Worm (Caenorhabditis elegans): ENCODE data around the gene rip-1.
A peak's percentile ranks its signal among the peaks of the same experiment; 100 is the strongest.

The rip-1 gene

ce11 chrIII:10278826-10279225, 20.3 kb upstream of the rip-1 start, which contains the start of gene pad-2:
pad-2 (plus strand) TSS chrIII:10279126.
- TF ChIP-seq ceh-19 (GFP tag; optimal IDR thresholded peaks at IDR 0.05) (no peak), tbx-7 (tag; optimal IDR thresholded peaks at IDR 0.05) (no peak)

ce11 chrIII:10271807-10272206, 13.3 kb upstream of the rip-1 start:
- TF ChIP-seq pros-1 (tag; optimal IDR thresholded peaks at IDR 0.05) (no peak), pax-1 (tag; optimal IDR thresholded peaks at IDR 0.05) (no peak), hlh-13 (GFP tag; optimal IDR thresholded peaks at IDR 0.05) (no peak), dve-1 (tag; optimal IDR thresholded peaks at IDR 0.05) (no peak), pha-4 (tag; optimal IDR thresholded peaks at IDR 0.05) (no peak), ceh-18 (tag; optimal IDR thresholded peaks at IDR 0.05) (no peak), ceh-2 (tag; optimal IDR thresholded peaks at IDR 0.05) (no peak), ceh-30 (tag; optimal IDR thresholded peaks at IDR 0.05) (no peak), nhr-11 (tag; optimal IDR thresholded peaks at IDR 0.05) (no peak), C08G9.2 (tag; optimal IDR thresholded peaks at IDR 0.05) (no peak), nhr-232 (tag; optimal IDR thresholded peaks at IDR 0.05) (no peak), ceh-9 (tag; optimal IDR thresholded peaks at IDR 0.05) (no peak), pat-9 (tag; optimal IDR thresholded peaks at IDR 0.05) (no peak), ztf-16 (tag; optimal IDR thresholded peaks at IDR 0.05) (no peak), C38D4.7 (GFP tag; optimal IDR thresholded peaks at IDR 0.05) (no peak), hlh-8 (tag; optimal IDR thresholded peaks at IDR 0.05) (no peak), ttx-3 (tag; optimal IDR thresholded peaks at IDR 0.05) (no peak), unc-42 (tag; optimal IDR thresholded peaks at IDR 0.05) (no peak), sdc-2 (tag; optimal IDR thresholded peaks at IDR 0.05) (no peak)

ce11 chrIII:10270778-10271307, 12.3 kb upstream of the rip-1 start, which contains the start of gene cnk-1:
cnk-1 (plus strand) TSS chrIII:10271257.
- TF ChIP-seq hlh-15 (tag; optimal IDR thresholded peaks at IDR 0.05): no peak
- no peak for TF ChIP-seq unc-86 (tag; optimal IDR thresholded peaks at IDR 0.05)
- no peak for TF ChIP-seq sox-4 (tag; optimal IDR thresholded peaks at IDR 0.05)
- TF ChIP-seq ceh-45 (GFP tag; IDR thresholded peaks at IDR 0.05): peak; percentile 67; the same call in 1 of the 2 replicates
- no peak for TF ChIP-seq pha-4 (tag; optimal IDR thresholded peaks at IDR 0.05)
- TF ChIP-seq madf-2 (tag; optimal IDR thresholded peaks at IDR 0.05): no peak
- TF ChIP-seq ceh-19 (GFP tag; optimal IDR thresholded peaks at IDR 0.05): no peak
- TF ChIP-seq ceh-2 (tag; optimal IDR thresholded peaks at IDR 0.05): peak; percentile 84
- no peak for TF ChIP-seq unc-55 (GFP tag; optimal IDR thresholded peaks at IDR 0.05)
- TF ChIP-seq pqm-1 (tag; optimal IDR thresholded peaks at IDR 0.05): no peak
- no peak for TF ChIP-seq nhr-11 (tag; optimal IDR thresholded peaks at IDR 0.05)
- peak; percentile 84 for TF ChIP-seq tbx-2 (tag; optimal IDR thresholded peaks at IDR 0.05)
- peak; percentile 10 for TF ChIP-seq fax-1 (tag; optimal IDR thresholded peaks at IDR 0.05)
- TF ChIP-seq lin-11 (tag; optimal IDR thresholded peaks at IDR 0.05): no peak
- TF ChIP-seq ceh-24 (tag; optimal IDR thresholded peaks at IDR 0.05): no peak
- peak; percentile 41 for TF ChIP-seq sox-2 (GFP tag; IDR thresholded peaks at IDR 0.05)
- peak; percentile 42 for TF ChIP-seq ref-2 (tag; optimal IDR thresholded peaks at IDR 0.05)
- no peak for TF ChIP-seq syd-9 (tag; optimal IDR thresholded peaks at IDR 0.05)
- TF ChIP-seq fkh-10 (GFP tag; optimal IDR thresholded peaks at IDR 0.05): no peak
- no peak for TF ChIP-seq dmd-4 (tag; optimal IDR thresholded peaks at IDR 0.05; ENCODE audit: borderline replicate concordance)
- TF ChIP-seq ceh-30 (tag; optimal IDR thresholded peaks at IDR 0.05): no peak
- TF ChIP-seq C38D4.7 (GFP tag; optimal IDR thresholded peaks at IDR 0.05): no peak
- TF ChIP-seq K02D7.2 (tag; optimal IDR thresholded peaks at IDR 0.05): no peak
- TF ChIP-seq odd-2 (tag; optimal IDR thresholded peaks at IDR 0.05): no peak
- peak; percentile 39 for TF ChIP-seq lim-6 (tag; optimal IDR thresholded peaks at IDR 0.05)
- TF ChIP-seq C08G9.2 (tag; optimal IDR thresholded peaks at IDR 0.05): peak; percentile 90
- no peak for TF ChIP-seq pha-2 (tag; optimal IDR thresholded peaks at IDR 0.05)
- no peak for TF ChIP-seq ceh-6 (GFP tag; optimal IDR thresholded peaks at IDR 0.05)
- TF ChIP-seq ceh-31 (tag; optimal IDR thresholded peaks at IDR 0.05): peak; percentile 94
- TF ChIP-seq pag-3 (tag; optimal IDR thresholded peaks at IDR 0.05; ENCODE audit: borderline replicate concordance): no peak
- TF ChIP-seq K09A11.1 (tag; optimal IDR thresholded peaks at IDR 0.05; ENCODE audit: insufficient read depth): no peak
- TF ChIP-seq elt-4 (tag; optimal IDR thresholded peaks at IDR 0.05): no peak
- peak; percentile 30 for TF ChIP-seq zip-5 (tag; optimal IDR thresholded peaks at IDR 0.05)
- peak; percentile 28 for TF ChIP-seq F13H6.1 (tag; optimal IDR thresholded peaks at IDR 0.05)
- TF ChIP-seq hlh-30 (tag; optimal IDR thresholded peaks at IDR 0.05; ENCODE audit: insufficient read depth): no peak
- TF ChIP-seq pros-1 (tag; optimal IDR thresholded peaks at IDR 0.05): no peak
